Worm (Caenorhabditis elegans): ENCODE measurements around the gene dach-1.

ce11 chrV:3968929-3969328 lies 19.1 kb downstream of the dach-1 start:
- TF ChIP-seq unc-62 (GFP tag; optimal IDR thresholded peaks at IDR 0.05) (no peak), nhr-12 (tag; optimal IDR thresholded peaks at IDR 0.05) (no peak), nhr-237 (tag; optimal IDR thresholded peaks at IDR 0.05) (no peak), lin-13 (GFP tag; optimal IDR thresholded peaks at IDR 0.05) (no peak), R02D3.7 (tag; optimal IDR thresholded peaks at IDR 0.05) (no peak), nhr-77 (tag; optimal IDR thresholded peaks at IDR 0.05) (no peak), ceh-82 (tag; optimal IDR thresholded peaks at IDR 0.05) (no peak), mbf-1 (tag; optimal IDR thresholded peaks at IDR 0.05) (no peak), ztf-11 (tag; optimal IDR thresholded peaks at IDR 0.05) (no peak), F13H6.1 (tag; optimal IDR thresholded peaks at IDR 0.05) (no peak), nhr-25 (tag; optimal IDR thresholded peaks at IDR 0.05) (no peak)
